Worm (Caenorhabditis elegans) whole organism, L4/young adult: ENCODE data around the gene F59A6.12.

Experiments
- W03F9.2 ChIP-seq: fragments of 150-350 bp; optimal IDR thresholded peaks from 2 replicates; lab custom pipeline; 2014; ENCODE audit warnings: missing biosample characterization, missing genetic modification characterization
- dao-5 ChIP-seq: sonication (generic microtip); optimal IDR thresholded peaks from 2 replicates; lab custom pipeline; 2016; ENCODE audit warnings: missing genotype, missing genetic modification characterization, moderate library complexity, missing compliant biosample characterization
- him-1 ChIP-seq: sonication (generic microtip); optimal IDR thresholded peaks from 2 replicates; lab custom pipeline; 2016; ENCODE audit warnings: missing genotype, missing genetic modification reagents, missing genetic modification characterization, missing compliant biosample characterization

DNA sequence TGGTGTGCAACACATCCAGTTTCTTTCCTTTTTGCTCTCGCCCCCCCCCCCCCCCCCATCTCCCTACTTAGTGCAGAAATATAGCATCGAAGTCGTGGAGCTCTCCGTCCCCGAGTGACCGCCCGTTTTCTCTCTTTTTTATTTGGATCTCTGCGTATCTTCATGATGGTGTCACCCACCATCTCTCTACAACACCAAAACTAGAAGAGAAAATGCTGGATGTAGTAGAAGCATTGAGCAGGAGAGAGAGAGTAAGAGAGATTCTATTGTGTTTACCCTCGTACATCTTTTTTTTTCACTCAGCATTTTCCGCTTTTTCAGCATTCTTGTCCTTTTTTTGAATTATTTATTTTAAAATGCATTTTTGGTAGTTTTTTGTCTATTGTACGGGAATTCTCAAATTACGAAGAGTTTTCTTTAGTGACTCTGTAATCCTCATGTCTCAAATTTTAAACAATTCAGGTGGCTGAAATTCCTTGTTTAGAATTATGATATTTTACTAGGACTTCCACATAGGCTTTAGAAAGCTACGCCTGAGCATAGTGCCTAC is 30.6 kb upstream of the F59A6.12 start:
- no peak for TF ChIP-seq him-1
- no peak for TF ChIP-seq W03F9.2 (tag; lab: Kevin White, UChicago)
- no peak for TF ChIP-seq dao-5 (tag; lab: Kevin White, UChicago)
